Fruit fly (Drosophila melanogaster) whole organism, embryonic: ENCODE results near the gene Mcm5.

Experiments used
- CG1024 ChIP-seq: fragments of 200-800 bp; sonication (Bioruptor generic); IDR thresholded peaks from 2 replicates; pipeline ENCODE4 v1.3.6; 2022; ENCODE audit warnings: missing biosample characterization, missing genetic modification characterization
- CG10321 ChIP-seq: fragments of 200-800 bp; sonication (Bioruptor generic); IDR thresholded peaks from 2 replicates; pipeline ENCODE4 v1.3.6; 2022; ENCODE audit warnings: missing biosample characterization, missing genetic modification characterization
- CG11560 ChIP-seq: fragments of 200-800 bp; sonication (Bioruptor generic); IDR thresholded peaks from 3 replicates; pipeline ENCODE4 v1.3.6; 2022; ENCODE audit warnings: missing biosample characterization, missing genetic modification characterization
- CG14441 ChIP-seq: fragments of 200-800 bp; sonication (Bioruptor generic); IDR thresholded peaks from 2 replicates; pipeline ENCODE4 v1.3.6; 2022; ENCODE audit warnings: missing biosample characterization, missing genetic modification characterization
- CG15011 ChIP-seq: fragments of 200-800 bp; sonication (Bioruptor generic); optimal IDR thresholded peaks from 3 replicates; lab custom pipeline; 2018; ENCODE audit warnings: missing biosample characterization, mild to moderate bottlenecking, missing genetic modification characterization
- CG15073 ChIP-seq: fragments of 200-800 bp; sonication (Bioruptor generic); optimal IDR thresholded peaks from 2 replicates; lab custom pipeline; 2016; ENCODE audit warnings: missing biosample characterization, missing genetic modification characterization
- CG17802 ChIP-seq: fragments of 200-800 bp; sonication (Bioruptor generic); optimal IDR thresholded peaks from 2 replicates; lab custom pipeline; 2018; ENCODE audit warnings: missing biosample characterization, mild to moderate bottlenecking, missing genetic modification characterization, moderate library complexity
- CG2199 ChIP-seq: fragments of 200-800 bp; sonication (Bioruptor generic); IDR thresholded peaks from 3 replicates; pipeline ENCODE4 v1.3.6; 2022; ENCODE audit warnings: missing biosample characterization, missing genetic modification characterization
- CG31388 ChIP-seq: fragments of 200-800 bp; sonication (Bioruptor generic); optimal IDR thresholded peaks from 2 replicates; lab custom pipeline; 2016; ENCODE audit warnings: missing biosample characterization, missing genetic modification characterization
- CG5953 ChIP-seq: fragments of 200-800 bp; sonication (Bioruptor generic); IDR thresholded peaks from 2 replicates; pipeline ENCODE4 v1.3.6; 2022; ENCODE audit warnings: missing biosample characterization, missing genetic modification characterization
- CG6765 ChIP-seq: fragments of 200-800 bp; sonication (Bioruptor generic); optimal IDR thresholded peaks from 3 replicates; lab custom pipeline; 2017; ENCODE audit warnings: missing biosample characterization, mild to moderate bottlenecking, missing genetic modification characterization
- CG6813 ChIP-seq: fragments of 200-800 bp; sonication (Bioruptor generic); optimal IDR thresholded peaks from 2 replicates; lab custom pipeline; 2017; ENCODE audit warnings: missing biosample characterization, missing genetic modification characterization, mild to moderate bottlenecking, moderate library complexity, missing genetic modification reagents
- CG6854 ChIP-seq: fragments of 200-800 bp; sonication (Bioruptor generic); optimal IDR thresholded peaks from 3 replicates; lab custom pipeline; 2017; ENCODE audit warnings: missing biosample characterization, mild to moderate bottlenecking, missing genetic modification characterization
- CG8924 ChIP-seq: fragments of 200-800 bp; optimal IDR thresholded peaks from 3 replicates; lab custom pipeline; 2019; ENCODE audit warnings: missing biosample characterization, mild to moderate bottlenecking, missing genetic modification characterization, moderate library complexity
- CG9727 ChIP-seq: fragments of 200-800 bp; sonication (Bioruptor generic); optimal IDR thresholded peaks from 3 replicates; lab custom pipeline; 2017; ENCODE audit warnings: missing biosample characterization, mild to moderate bottlenecking, missing genetic modification characterization
- CG9797 ChIP-seq: fragments of 200-800 bp; sonication (Bioruptor generic); optimal IDR thresholded peaks from 3 replicates; lab custom pipeline; 2018; ENCODE audit warnings: missing biosample characterization, mild to moderate bottlenecking, missing genetic modification characterization
- CkIIα-i1 ChIP-seq: fragments of 200-800 bp; sonication (Bioruptor generic); IDR thresholded peaks from 2 replicates; pipeline ENCODE4 v1.3.6; 2022; ENCODE audit warnings: missing biosample characterization, missing genetic modification characterization
- CrebB ChIP-seq: fragments of 200-800 bp; sonication (Bioruptor generic); optimal IDR thresholded peaks from 3 replicates; lab custom pipeline; 2018; ENCODE audit warnings: missing biosample characterization, mild to moderate bottlenecking, missing genetic modification characterization
- Dad ChIP-seq: fragments of 200-800 bp; sonication (Bioruptor generic); optimal IDR thresholded peaks from 3 replicates; lab custom pipeline; 2016; ENCODE audit warnings: missing biosample characterization, missing genetic modification characterization
- E2f1 ChIP-seq: fragments of 200-800 bp; sonication (Bioruptor generic); IDR thresholded peaks from 2 replicates; pipeline ENCODE4 v1.3.6; 2022; ENCODE audit warnings: missing biosample characterization, missing genetic modification characterization
- Gug ChIP-seq: fragments of 200-800 bp; sonication (Bioruptor generic); IDR thresholded peaks from 4 replicates; pipeline ENCODE4 v1.3.6; 2022; ENCODE audit warnings: missing biosample characterization, missing genetic modification characterization
- HHEX ChIP-seq: fragments of 200-800 bp; sonication (Bioruptor generic); optimal IDR thresholded peaks from 3 replicates; lab custom pipeline; 2017; ENCODE audit warnings: missing biosample characterization, mild to moderate bottlenecking, missing genetic modification characterization, missing genetic modification reagents
- Hr39 ChIP-seq: fragments of >200 bp; optimal IDR thresholded peaks from 2 replicates; lab custom pipeline; 2017
- Jarid2 ChIP-seq: fragments of 200-800 bp; sonication (Bioruptor generic); optimal IDR thresholded peaks from 3 replicates; lab custom pipeline; 2017; ENCODE audit warnings: mild to moderate bottlenecking, missing biosample characterization, missing genetic modification reagents, missing genetic modification characterization
- Opbp ChIP-seq: fragments of 200-800 bp; sonication (Bioruptor generic); IDR thresholded peaks from 3 replicates; pipeline ENCODE4 v1.3.6; 2022; ENCODE audit warnings: missing biosample characterization, missing genetic modification characterization; ENCODE audit not compliant: partially characterized antibody
- Scr ChIP-seq: fragments of 200-800 bp; sonication (Bioruptor generic); IDR thresholded peaks from 2 replicates; pipeline ENCODE4 v1.3.6; 2022; ENCODE audit warnings: missing biosample characterization, missing genetic modification characterization; ENCODE audit not compliant: partially characterized antibody
- Sin3A ChIP-seq: fragments of >200 bp; optimal IDR thresholded peaks from 2 replicates; lab custom pipeline; 2018
- Sry-β ChIP-seq: fragments of 200-800 bp; sonication (Bioruptor generic); optimal IDR thresholded peaks from 2 replicates; lab custom pipeline; 2018; ENCODE audit warnings: missing biosample characterization, mild to moderate bottlenecking, missing genetic modification characterization, moderate library complexity
- ac ChIP-seq: fragments of 200-800 bp; sonication (Bioruptor generic); optimal IDR thresholded peaks from 3 replicates; lab custom pipeline; 2017; ENCODE audit warnings: missing biosample characterization, mild to moderate bottlenecking, missing genetic modification characterization
- ash1 ChIP-seq: fragments of 200-800 bp; sonication (Bioruptor generic); optimal IDR thresholded peaks from 2 replicates; lab custom pipeline; 2018; ENCODE audit warnings: missing biosample characterization, mild to moderate bottlenecking, missing genetic modification characterization
- ato ChIP-seq: fragments of 200-800 bp; sonication (Bioruptor generic); IDR thresholded peaks from 2 replicates; pipeline ENCODE4 v1.3.6; 2022; ENCODE audit warnings: missing biosample characterization, missing genetic modification characterization; ENCODE audit not compliant: partially characterized antibody
- cg ChIP-seq: fragments of 200-800 bp; sonication (Bioruptor generic); optimal IDR thresholded peaks from 3 replicates; lab custom pipeline; 2019; ENCODE audit warnings: missing biosample characterization, mild to moderate bottlenecking, missing genetic modification characterization, moderate library complexity
- ci ChIP-seq: fragments of 200-800 bp; sonication (Bioruptor generic); IDR thresholded peaks from 3 replicates; pipeline ENCODE4 v1.3.6; 2022; ENCODE audit warnings: missing biosample characterization, missing genetic modification characterization
- croc ChIP-seq: fragments of 200-800 bp; sonication (Bioruptor generic); conservative IDR thresholded peaks from 3 replicates; pipeline ENCODE4 v1.3.6; 2022; ENCODE audit warnings: missing biosample characterization, missing genetic modification characterization
- exex ChIP-seq: fragments of 200-800 bp; sonication (Bioruptor generic); optimal IDR thresholded peaks from 4 replicates; lab custom pipeline; 2018; ENCODE audit warnings: missing biosample characterization, mild to moderate bottlenecking, missing genetic modification characterization, moderate library complexity
- fd102C ChIP-seq: fragments of 200-800 bp; sonication (Bioruptor generic); optimal IDR thresholded peaks from 2 replicates; lab custom pipeline; 2018; ENCODE audit warnings: missing biosample characterization, mild to moderate bottlenecking, missing genetic modification characterization, moderate library complexity
- fd96Cb ChIP-seq: fragments of 200-800 bp; sonication (Bioruptor generic); optimal IDR thresholded peaks from 2 replicates; lab custom pipeline; 2018; ENCODE audit warnings: missing biosample characterization, mild to moderate bottlenecking, missing genetic modification characterization, moderate library complexity
- fru ChIP-seq: fragments of >200 bp; optimal IDR thresholded peaks from 2 replicates; lab custom pipeline; 2017
- fu2 ChIP-seq: fragments of 200-800 bp; sonication (Bioruptor generic); optimal IDR thresholded peaks from 2 replicates; lab custom pipeline; 2016; ENCODE audit warnings: missing biosample characterization, missing genetic modification characterization
- gcm ChIP-seq: fragments of 200-800 bp; sonication (Bioruptor generic); optimal IDR thresholded peaks from 2 replicates; lab custom pipeline; 2019; ENCODE audit warnings: missing biosample characterization, mild to moderate bottlenecking, missing genetic modification characterization, moderate library complexity
- gsb ChIP-seq: fragments of 200-800 bp; sonication (Bioruptor generic); IDR thresholded peaks from 2 replicates; pipeline ENCODE4 v1.3.6; 2022; ENCODE audit warnings: missing biosample characterization, missing genetic modification characterization
- gt ChIP-seq: fragments of 200-800 bp; sonication (Bioruptor generic); IDR thresholded peaks from 2 replicates; pipeline ENCODE4 v1.3.6; 2022; ENCODE audit warnings: missing biosample characterization, missing genetic modification characterization
- her ChIP-seq: fragments of 200-800 bp; sonication (Bioruptor generic); optimal IDR thresholded peaks from 2 replicates; lab custom pipeline; 2016; ENCODE audit warnings: missing biosample characterization, missing genetic modification characterization
- lov ChIP-seq, 2 experiments: fragments of 200-800 bp in 1 of 2; fragments of >200 bp in 1 of 2; sonication (Bioruptor generic) in 1 of 2; IDR thresholded peaks in 1 of 2; optimal IDR thresholded peaks in 1 of 2; 2 replicates in 1 of 2; 3 replicates in 1 of 2; pipeline versions ENCODE4 v1.3.6 to Lab custom; 2017 to 2022; ENCODE audit warnings: missing biosample characterization in 1 of 2, missing genetic modification characterization in 1 of 2
- maf-S ChIP-seq: fragments of 200-800 bp; sonication (Bioruptor generic); optimal IDR thresholded peaks from 2 replicates; lab custom pipeline; 2016; ENCODE audit warnings: missing biosample characterization, missing genetic modification characterization
- pho ChIP-seq: fragments of 200-800 bp; sonication (Bioruptor generic); optimal IDR thresholded peaks from 2 replicates; lab custom pipeline; 2016; ENCODE audit warnings: missing biosample characterization, missing genetic modification characterization
- tin ChIP-seq: fragments of 200-800 bp; sonication (Bioruptor generic); optimal IDR thresholded peaks from 3 replicates; lab custom pipeline; 2016; ENCODE audit warnings: missing biosample characterization, missing genetic modification characterization
- trem ChIP-seq: fragments of 200-800 bp; optimal IDR thresholded peaks from 3 replicates; lab custom pipeline; 2019; ENCODE audit warnings: missing biosample characterization, mild to moderate bottlenecking, missing genetic modification characterization, moderate library complexity
- vfl ChIP-seq: fragments of 200-800 bp; sonication (Bioruptor generic); optimal IDR thresholded peaks from 2 replicates; lab custom pipeline; 2016; ENCODE audit warnings: missing biosample characterization, missing genetic modification characterization
- wor ChIP-seq: fragments of 200-800 bp; sonication (Bioruptor generic); IDR thresholded peaks from 2 replicates; pipeline ENCODE4 v1.3.6; 2022; ENCODE audit warnings: missing biosample characterization, missing genetic modification characterization
- zfh1 ChIP-seq: fragments of 200-800 bp; sonication (Bioruptor generic); IDR thresholded peaks from 3 replicates; pipeline ENCODE4 v1.3.6; 2022; ENCODE audit warnings: missing biosample characterization, missing genetic modification characterization
- zfh2 ChIP-seq: fragments of 200-800 bp; sonication (Bioruptor generic); optimal IDR thresholded peaks from 2 replicates; lab custom pipeline; 2016; ENCODE audit warnings: missing biosample characterization, missing genetic modification characterization

Mcm5 gene

dm6 chr3R:10784058-10784499, 4.2 kb upstream of the Mcm5 start, which contains the start of the genes mRpL37 and Rbp1 (continued):
- no peak for TF ChIP-seq ash1 (GFP tag; lab: Kevin White, UChicago)
- TF ChIP-seq CG31388 (GFP tag; lab: Kevin White, UChicago): no peak
- no peak for TF ChIP-seq ci (GFP tag; lab: Robert Waterston, UW)
- peak; percentile 11; the same call in 1 of the 2 replicates for TF ChIP-seq gt
- TF ChIP-seq zfh1 (GFP tag; lab: Robert Waterston, UW): peak; percentile 41; the same call in 1 of the 3 replicates
- no peak for TF ChIP-seq CG15073 (GFP tag; lab: Kevin White, UChicago)
- TF ChIP-seq fd96Cb (tag; lab: Kevin White, UChicago): peak; percentile 59
- TF ChIP-seq gsb (GFP tag; lab: Robert Waterston, UW): no peak
- TF ChIP-seq CG8924: peak; percentile 84
- TF ChIP-seq CG15011: no peak
- TF ChIP-seq her (GFP tag; lab: Kevin White, UChicago): no peak
- peak; percentile 68 for TF ChIP-seq Opbp (GFP tag; lab: Robert Waterston, UW)
- TF ChIP-seq Hr39 (lab: Kevin White, UChicago): no peak
- TF ChIP-seq CG6765 (GFP tag; lab: Kevin White, UChicago): peak; percentile 29
- peak; percentile 55 for TF ChIP-seq vfl (GFP tag; lab: Kevin White, UChicago)
- peak; percentile 67 for TF ChIP-seq zfh2 (GFP tag; lab: Kevin White, UChicago)
- TF ChIP-seq ac: no peak
- no peak for TF ChIP-seq lov (optimal IDR thresholded peaks at IDR 0.05; lab: Kevin White, UChicago)
- no peak for TF ChIP-seq lov (GFP tag; IDR thresholded peaks at IDR 0.05; lab: Robert Waterston, UW)
- no peak for TF ChIP-seq fru (lab: Kevin White, UChicago)
- TF ChIP-seq CG17802 (tag; lab: Kevin White, UChicago): no peak
- no peak for TF ChIP-seq CG10321 (GFP tag; lab: Robert Waterston, UW)
- no peak for TF ChIP-seq CkIIα-i1 (GFP tag; lab: Robert Waterston, UW)
- TF ChIP-seq Scr (GFP tag; lab: Robert Waterston, UW): peak; percentile 99
- TF ChIP-seq CG5953 (GFP tag; lab: Robert Waterston, UW): no peak
- TF ChIP-seq ato (GFP tag; lab: Robert Waterston, UW): peak; percentile 30; the same call in 1 of the 2 replicates
- no peak for TF ChIP-seq fd102C
- no peak for TF ChIP-seq fu2 (GFP tag; lab: Kevin White, UChicago)
- peak; percentile 72 for TF ChIP-seq Sry-β (GFP tag; lab: Kevin White, UChicago)
- TF ChIP-seq CG6813 (GFP tag; lab: Kevin White, UChicago): no peak
- TF ChIP-seq gcm: no peak
- TF ChIP-seq E2f1: peak; percentile 68; the same call in 1 of the 2 replicates
- no peak for TF ChIP-seq CG2199 (GFP tag; lab: Robert Waterston, UW)
- peak; percentile 80 for TF ChIP-seq croc (GFP tag; lab: Robert Waterston, UW)
- no peak for TF ChIP-seq exex (tag; lab: Kevin White, UChicago)
- TF ChIP-seq wor: no peak
- peak; percentile 87 for TF ChIP-seq Sin3A
- TF ChIP-seq CrebB: no peak
- peak; percentile 88 for TF ChIP-seq trem (tag; lab: Kevin White, UChicago)
- peak; percentile 24 for TF ChIP-seq Dad (GFP tag; lab: Kevin White, UChicago)
- no peak for TF ChIP-seq CG1024
- TF ChIP-seq CG14441 (GFP tag; lab: Robert Waterston, UW): peak; percentile 56; the same call in 1 of the 2 replicates
- peak; percentile 71 for TF ChIP-seq CG9797 (GFP tag; lab: Kevin White, UChicago)
- peak; percentile 75 for TF ChIP-seq CG9727 (GFP tag; lab: Kevin White, UChicago)
- TF ChIP-seq CG11560 (tag; lab: Robert Waterston, UW): no peak
- peak; percentile 78 for TF ChIP-seq tin (GFP tag; lab: Kevin White, UChicago)
- TF ChIP-seq HHEX (GFP tag; lab: Kevin White, UChicago): peak; percentile 51
- peak; percentile 40 for TF ChIP-seq pho
- TF ChIP-seq Jarid2 (GFP tag; lab: Kevin White, UChicago): no peak
- TF ChIP-seq cg (GFP tag; lab: Kevin White, UChicago): no peak
- peak; percentile 12 for TF ChIP-seq maf-S (GFP tag; lab: Kevin White, UChicago)
- no peak for TF ChIP-seq CG6854
- peak; percentile 73; the same call in 3 of the 4 replicates for TF ChIP-seq Gug (GFP tag; lab: Robert Waterston, UW)
